Fruit fly (Drosophila melanogaster): ENCODE data around the gene gro.

Gene gro

dm6 chr3R:26012801-26013663 is 28.5 kb upstream of the gro start (continued):
- TF ChIP-seq salr (GFP tag; optimal IDR thresholded peaks at IDR 0.05) = no peak
- TF ChIP-seq CG6792 (GFP tag; optimal IDR thresholded peaks at IDR 0.05) = no peak
- TF ChIP-seq CG8632 (GFP tag; optimal IDR thresholded peaks at IDR 0.05) = no peak
- TF ChIP-seq esn (GFP tag; optimal IDR thresholded peaks at IDR 0.05) = peak; percentile 59
- TF ChIP-seq CG11902 (GFP tag; optimal IDR thresholded peaks at IDR 0.05) = no peak
- no peak for TF ChIP-seq fd59A (GFP tag; optimal IDR thresholded peaks at IDR 0.05)
- TF ChIP-seq Smox (GFP tag; optimal IDR thresholded peaks at IDR 0.05) = peak; percentile 18
- TF ChIP-seq Blimp-1 (GFP tag; optimal IDR thresholded peaks at IDR 0.05) = no peak
- TF ChIP-seq Sox14 (GFP tag; optimal IDR thresholded peaks at IDR 0.05) = peak; percentile 24
- TF ChIP-seq net (GFP tag; optimal IDR thresholded peaks at IDR 0.05) = no peak
- TF ChIP-seq CG3032 (tag; optimal IDR thresholded peaks at IDR 0.05) = peak; percentile 79
- 0 out of 2 replicates have a peak, but pooled peaks have one; percentile 11 for TF ChIP-seq Gug (GFP tag; IDR thresholded peaks at IDR 0.05)
- TF ChIP-seq vri (GFP tag; optimal IDR thresholded peaks at IDR 0.05) = no peak
- TF ChIP-seq acj6 (GFP tag; optimal IDR thresholded peaks at IDR 0.05) = peak; percentile 31
- TF ChIP-seq CG16779 (tag; optimal IDR thresholded peaks at IDR 0.05) = no peak
- TF ChIP-seq CG15336 (GFP tag; IDR thresholded peaks at IDR 0.05) = peak; percentile 64
- TF ChIP-seq Ets21C (GFP tag; optimal IDR thresholded peaks at IDR 0.05) = no peak
- 0 out of 3 replicates have a peak, but pooled peaks have one; percentile 9 for TF ChIP-seq eg (GFP tag; IDR thresholded peaks at IDR 0.05)
- no peak for TF ChIP-seq CG7368 (GFP tag; optimal IDR thresholded peaks at IDR 0.05)
- TF ChIP-seq ss (GFP tag; optimal IDR thresholded peaks at IDR 0.05) = peak; percentile 34 to 96
- peak; percentile 53 for TF ChIP-seq achi (GFP tag; optimal IDR thresholded peaks at IDR 0.05)
- TF ChIP-seq Eip78C (GFP tag) = peak; percentile 69
- no peak for TF ChIP-seq CG6276 (GFP tag; optimal IDR thresholded peaks at IDR 0.05)
- no peak for TF ChIP-seq CG8319 (GFP tag; optimal IDR thresholded peaks at IDR 0.05)

dm6 chr3R:26013664-26013948 is 27.9 kb upstream of the gro start:
- no peak for TF ChIP-seq Ets96B (tag; optimal IDR thresholded peaks at IDR 0.05)
- TF ChIP-seq CG3032 (tag; optimal IDR thresholded peaks at IDR 0.05) = no peak
- TF ChIP-seq fd85E (GFP tag; optimal IDR thresholded peaks at IDR 0.05) = no peak
- TF ChIP-seq spab (GFP tag; optimal IDR thresholded peaks at IDR 0.05) = no peak
- TF ChIP-seq Sox14 (GFP tag; optimal IDR thresholded peaks at IDR 0.05) = no peak
- no peak for TF ChIP-seq Smox (GFP tag; optimal IDR thresholded peaks at IDR 0.05)
- no peak for TF ChIP-seq net (GFP tag; optimal IDR thresholded peaks at IDR 0.05)
- no peak for TF ChIP-seq dac (GFP tag; optimal IDR thresholded peaks at IDR 0.05)
- no peak for TF ChIP-seq Hr4 (GFP tag; optimal IDR thresholded peaks at IDR 0.05)
- no peak for TF ChIP-seq Sox102F (GFP tag; optimal IDR thresholded peaks at IDR 0.05)
- TF ChIP-seq Met (GFP tag; optimal IDR thresholded peaks at IDR 0.05) = no peak
- TF ChIP-seq Blimp-1 (GFP tag; optimal IDR thresholded peaks at IDR 0.05) = no peak
- no peak for TF ChIP-seq Gug (GFP tag; IDR thresholded peaks at IDR 0.05)
- TF ChIP-seq CG6792 (GFP tag; optimal IDR thresholded peaks at IDR 0.05) = no peak
- TF ChIP-seq CG10669 (GFP tag; optimal IDR thresholded peaks at IDR 0.05) = no peak
- no peak for TF ChIP-seq CG8632 (GFP tag; optimal IDR thresholded peaks at IDR 0.05)
- no peak for TF ChIP-seq fkh (GFP tag; optimal IDR thresholded peaks at IDR 0.05)
- TF ChIP-seq CG6854 (GFP tag; optimal IDR thresholded peaks at IDR 0.05) = no peak
- no peak for TF ChIP-seq salr (GFP tag; optimal IDR thresholded peaks at IDR 0.05)
- no peak for TF ChIP-seq acj6 (GFP tag; optimal IDR thresholded peaks at IDR 0.05)

dm6 chr3R:26014262-26014833 is 27.2 kb upstream of the gro start, which contains the start of gene Kaz-m1:
Gene Kaz-m1, plus strand, starts transcription at chr3R:26014721.
- TF ChIP-seq fkh (GFP tag; optimal IDR thresholded peaks at IDR 0.05) (no peak), CG3032 (tag; optimal IDR thresholded peaks at IDR 0.05) (peak; percentile 29), net (GFP tag; optimal IDR thresholded peaks at IDR 0.05) (no peak), Sox14 (GFP tag; optimal IDR thresholded peaks at IDR 0.05) (no peak), Eip75B (GFP tag; optimal IDR thresholded peaks at IDR 0.05) (no peak), Hr39 (GFP tag; optimal IDR thresholded peaks at IDR 0.05) (no peak), CG6854 (GFP tag; optimal IDR thresholded peaks at IDR 0.05) (no peak), cyc (GFP tag; optimal IDR thresholded peaks at IDR 0.05) (no peak), Hr38 (GFP tag; optimal IDR thresholded peaks at IDR 0.05) (no peak), CG10631 (GFP tag; optimal IDR thresholded peaks at IDR 0.05) (peak; percentile 28), dsx (GFP tag; optimal IDR thresholded peaks at IDR 0.05; ENCODE audit: poor library complexity, severe bottlenecking) (peak; percentile 22), Eip78C (GFP tag) (peak; percentile 27), Lpt (GFP tag; optimal IDR thresholded peaks at IDR 0.05) (no peak), CG8632 (GFP tag; optimal IDR thresholded peaks at IDR 0.05) (no peak), Hr4 (GFP tag; optimal IDR thresholded peaks at IDR 0.05) (no peak), Ets96B (tag; optimal IDR thresholded peaks at IDR 0.05) (peak; percentile 22), CG6808 (GFP tag; optimal IDR thresholded peaks at IDR 0.05) (no peak)
